Fruit fly (Drosophila melanogaster): Measurements from ENCODE around the gene CG33178.

The CG33178 gene

DNA sequence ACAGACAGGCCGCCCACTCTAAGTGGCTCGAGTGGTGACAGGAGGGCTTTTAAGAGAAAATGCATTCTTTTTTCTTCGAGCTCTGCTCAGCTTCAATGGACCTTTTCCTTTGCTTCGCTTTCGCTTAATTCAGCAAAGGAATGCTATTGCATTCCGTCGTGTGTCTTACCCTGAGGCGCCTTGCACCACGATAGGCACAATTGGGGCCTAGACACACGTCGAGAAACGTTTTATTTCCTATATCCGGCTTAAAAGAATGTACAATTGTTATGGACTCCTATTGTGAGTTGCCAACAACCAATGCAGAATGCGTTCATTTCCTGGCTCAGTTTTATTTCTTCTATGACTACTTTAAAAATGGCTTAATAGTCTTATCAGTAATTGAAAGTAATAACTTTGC is 8.5 kb downstream of the CG33178 start (continued):
- TF ChIP-seq CG7271 (tag; optimal IDR thresholded peaks at IDR 0.05): peak; percentile 6
- no peak for TF ChIP-seq sima (GFP tag; optimal IDR thresholded peaks at IDR 0.05)

dm6 chrX:15095942-15096341 is 13.3 kb downstream of the CG33178 start, which contains the start of gene CG9072:
Gene CG9072, minus strand, starts transcription at chrX:15096042.
- TF ChIP-seq CG10959 (GFP tag; IDR thresholded peaks at IDR 0.05): no peak
- no peak for TF ChIP-seq B-H1 (GFP tag; IDR thresholded peaks at IDR 0.05)
- TF ChIP-seq CG10267 (tag; optimal IDR thresholded peaks at IDR 0.05): no peak
- no peak for TF ChIP-seq fd64A (GFP tag; optimal IDR thresholded peaks at IDR 0.05)
- no peak for TF ChIP-seq chn (GFP tag; optimal IDR thresholded peaks at IDR 0.05)
- no peak for TF ChIP-seq CG31365 (tag; optimal IDR thresholded peaks at IDR 0.05)
- no peak for TF ChIP-seq Dp (GFP tag; optimal IDR thresholded peaks at IDR 0.05)

DNA sequence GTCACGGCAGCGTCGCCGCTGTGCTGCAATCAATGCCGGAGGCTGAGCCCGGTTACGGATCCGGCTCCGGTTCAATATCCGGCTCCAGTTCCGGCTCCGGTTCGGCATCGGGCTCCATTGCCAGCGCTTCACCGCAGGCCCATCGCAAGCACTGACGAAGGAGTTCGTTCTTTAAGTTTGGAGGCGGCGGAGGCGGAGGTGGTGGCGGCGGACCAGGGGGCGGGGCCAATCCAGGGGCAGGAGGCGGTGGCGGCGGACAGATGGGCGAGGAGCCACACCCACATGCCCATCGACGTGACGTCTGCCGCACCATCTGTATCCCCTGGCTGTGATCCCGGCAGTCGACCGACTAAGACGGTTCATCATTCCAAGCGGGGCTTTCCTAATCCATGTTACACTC is 29.3 kb downstream of the CG33178 start:
- TF ChIP-seq gfzf (GFP tag; optimal IDR thresholded peaks at IDR 0.05) (no peak), btn (GFP tag; optimal IDR thresholded peaks at IDR 0.05) (no peak), CG15514 (GFP tag; optimal IDR thresholded peaks at IDR 0.05) (peak; percentile 22), Med (GFP tag) (no peak), Hr39 (optimal IDR thresholded peaks at IDR 0.05) (peak; percentile 66), sug (tag; optimal IDR thresholded peaks at IDR 0.05) (no peak), CG6765 (GFP tag; optimal IDR thresholded peaks at IDR 0.05) (no peak)

dm6 chrX:15116397-15116796 is 33.8 kb downstream of the CG33178 start, which contains the start of gene Cyp4s3:
Gene Cyp4s3, minus strand, starts transcription at chrX:15116542.
- TF ChIP-seq CG15514 (GFP tag; optimal IDR thresholded peaks at IDR 0.05) (peak; percentile 10), zfh2 (GFP tag; optimal IDR thresholded peaks at IDR 0.05) (no peak), sug (tag; optimal IDR thresholded peaks at IDR 0.05) (peak; percentile 41), CG12071 (GFP tag; optimal IDR thresholded peaks at IDR 0.05) (no peak), bowl (GFP tag; IDR thresholded peaks at IDR 0.05) (no peak), CG7372 (GFP tag; IDR thresholded peaks at IDR 0.05) (no peak), CG34376 (GFP tag; optimal IDR thresholded peaks at IDR 0.05) (peak; percentile 56), Ets65A (GFP tag) (peak; percentile 12), Hr39 (optimal IDR thresholded peaks at IDR 0.05) (no peak), CG5180 (GFP tag; optimal IDR thresholded peaks at IDR 0.05) (peak; percentile 4), ranshi (GFP tag; IDR thresholded peaks at IDR 0.05) (no peak), Med (GFP tag) (peak; percentile 52)

dm6 chrX:15120116-15120515 is 37.5 kb downstream of the CG33178 start:
- 0 out of 3 replicates have a peak, but pooled peaks have one; percentile 16 for TF ChIP-seq H15 (GFP tag; IDR thresholded peaks at IDR 0.05)
- no peak for TF ChIP-seq CG3407 (GFP tag; optimal IDR thresholded peaks at IDR 0.05)
- no peak for TF ChIP-seq CG1832 (GFP tag; optimal IDR thresholded peaks at IDR 0.05)
- TF ChIP-seq sc (optimal IDR thresholded peaks at IDR 0.05): no peak
- no peak for TF ChIP-seq sc (GFP tag; optimal IDR thresholded peaks at IDR 0.05)
- no peak for TF ChIP-seq CG34224 (GFP tag; IDR thresholded peaks at IDR 0.05; ENCODE audit: partially characterized antibody)
- TF ChIP-seq Spps (tag; optimal IDR thresholded peaks at IDR 0.05): no peak
- TF ChIP-seq p53 (GFP tag; optimal IDR thresholded peaks at IDR 0.05): no peak
- peak; percentile 4 for TF ChIP-seq gro (GFP tag; optimal IDR thresholded peaks at IDR 0.05)
- TF ChIP-seq bigmax (GFP tag; optimal IDR thresholded peaks at IDR 0.05): no peak
- no peak for TF ChIP-seq Sry-β (GFP tag; optimal IDR thresholded peaks at IDR 0.05)
- TF ChIP-seq Atf-2 (GFP tag; optimal IDR thresholded peaks at IDR 0.05): no peak
- no peak for TF ChIP-seq CHES-1-like (GFP tag; optimal IDR thresholded peaks at IDR 0.05)
- TF ChIP-seq sug (tag; optimal IDR thresholded peaks at IDR 0.05): peak; percentile 35
- no peak for TF ChIP-seq pnt (GFP tag; optimal IDR thresholded peaks at IDR 0.05)
- TF ChIP-seq ase (GFP tag; IDR thresholded peaks at IDR 0.05): no peak
- peak; percentile 28 for TF ChIP-seq bcd (GFP tag; optimal IDR thresholded peaks at IDR 0.05)
- peak; percentile 17; the same call in 1 of the 2 replicates for TF ChIP-seq E2f2 (GFP tag; IDR thresholded peaks at IDR 0.05)
- no peak for TF ChIP-seq Hr3 (GFP tag; optimal IDR thresholded peaks at IDR 0.05)
- no peak for TF ChIP-seq pb (GFP tag; optimal IDR thresholded peaks at IDR 0.05)
- no peak for TF ChIP-seq CG16813 (GFP tag; IDR thresholded peaks at IDR 0.05; ENCODE audit: partially characterized antibody)
- TF ChIP-seq pan (optimal IDR thresholded peaks at IDR 0.05): no peak
- no peak for TF ChIP-seq pan (GFP tag; optimal IDR thresholded peaks at IDR 0.05 in 1 of 2, IDR thresholded peaks at IDR 0.05 in 1 of 2)

All from whole organism, embryonic.